Worm (Caenorhabditis elegans) whole organism, L1 larva: Measurements from ENCODE around the gene lpl-1.

Experiments used
- aly-2 ChIP-seq: fragments of 150-350 bp; optimal IDR thresholded peaks from 2 replicates; lab custom pipeline; 2014; ENCODE audit warnings: missing biosample characterization, missing genetic modification characterization
- ama-1 ChIP-seq: fragments of 150-350 bp; optimal IDR thresholded peaks from 2 replicates; lab custom pipeline; 2014
- egl-27 ChIP-seq, 2 experiments: fragments of 150-350 bp in 1 of 2; sonication (generic microtip); optimal IDR thresholded peaks; 3 replicates each; lab custom pipeline; 2017 to 2018; ENCODE audit warnings: missing biosample characterization in 2 of 2, missing genetic modification characterization in 2 of 2, missing genetic modification reagents in 2 of 2
- mdl-1 ChIP-seq, 2 experiments: fragments of 150-350 bp; optimal IDR thresholded peaks; 2 replicates each; lab custom pipeline; 2014 to 2017; ENCODE audit warnings: missing biosample characterization in 2 of 2, missing genetic modification characterization in 2 of 2, inconsistent platforms in 1 of 2
- nhr-237 ChIP-seq: fragments of 150-350 bp; optimal IDR thresholded peaks from 2 replicates; lab custom pipeline; 2014; ENCODE audit warnings: missing biosample characterization, missing genetic modification characterization
- zag-1 ChIP-seq: fragments of 150-350 bp; optimal IDR thresholded peaks from 2 replicates; lab custom pipeline; 2014; ENCODE audit warnings: missing biosample characterization, missing genetic modification characterization
- ztf-11 ChIP-seq, 2 experiments: sonication (generic microtip); optimal IDR thresholded peaks; 2 replicates each; lab custom pipeline; 2016 to 2017; ENCODE audit warnings: missing genetic modification characterization in 2 of 2, missing biosample characterization in 1 of 2, missing compliant biosample characterization in 1 of 2

- TF ChIP-seq egl-27 (tag; optimal IDR thresholded peaks at IDR 0.05; lab: Kevin White, UChicago) (no peak), mdl-1 (tag; optimal IDR thresholded peaks at IDR 0.05; lab: Kevin White, UChicago) (no peak), nhr-237 (tag; lab: Kevin White, UChicago) (no peak), zag-1 (tag; lab: Kevin White, UChicago) (no peak), aly-2 (tag; lab: Kevin White, UChicago) (no peak), ztf-11 (tag; optimal IDR thresholded peaks at IDR 0.05; lab: Kevin White, UChicago) (no peak), ama-1 (lab: Kevin White, UChicago) (no peak)
Measured at ce11 chrIV:9100835-9101234, 7.0 kb upstream of the lpl-1 start.
